Fruit fly (Drosophila melanogaster) whole organism, embryonic: ENCODE results near the gene CG14043.

ENCODE experiments used
- Awh ChIP-seq: fragments of 200-800 bp; sonication (Bioruptor generic); IDR thresholded peaks from 2 replicates; pipeline ENCODE4, ENCODE4 v1.3.6; 2022; ENCODE audit warnings: missing biosample characterization, missing genetic modification characterization
- BEAF-32 ChIP-seq: fragments of 200-800 bp; sonication (Bioruptor generic); optimal IDR thresholded peaks from 3 replicates; lab custom pipeline; 2017; ENCODE audit warnings: missing biosample characterization, missing genetic modification characterization, mild to moderate bottlenecking, moderate library complexity, missing genetic modification reagents
- Bgb ChIP-seq: fragments of 200-800 bp; sonication (Bioruptor generic); IDR thresholded peaks from 2 replicates; pipeline ENCODE4 v1.3.6; 2022; ENCODE audit warnings: missing biosample characterization, missing genetic modification characterization; ENCODE audit not compliant: partially characterized antibody
- CG10979 ChIP-seq: fragments of 200-800 bp; sonication (Bioruptor generic); optimal IDR thresholded peaks from 2 replicates; lab custom pipeline; 2018; ENCODE audit warnings: missing biosample characterization, mild to moderate bottlenecking, missing genetic modification characterization, moderate library complexity
- CG11695 ChIP-seq: fragments of 200-800 bp; sonication (Bioruptor generic); IDR thresholded peaks from 3 replicates; pipeline ENCODE4 v1.3.6; 2022; ENCODE audit warnings: missing biosample characterization, missing genetic modification characterization
- CG12104 ChIP-seq: fragments of 200-800 bp; sonication (Bioruptor generic); optimal IDR thresholded peaks from 3 replicates; lab custom pipeline; 2016; ENCODE audit warnings: missing biosample characterization, missing genetic modification characterization
- CG12391 ChIP-seq: fragments of 200-800 bp; sonication (Bioruptor generic); optimal IDR thresholded peaks from 3 replicates; lab custom pipeline; 2018; ENCODE audit warnings: missing biosample characterization, mild to moderate bottlenecking, missing genetic modification characterization, moderate library complexity
- CG16815 ChIP-seq: fragments of 200-800 bp; sonication (Bioruptor generic); optimal IDR thresholded peaks from 3 replicates; lab custom pipeline; 2017; ENCODE audit warnings: missing biosample characterization, mild to moderate bottlenecking, missing genetic modification characterization
- CG2712 ChIP-seq: fragments of 200-800 bp; optimal IDR thresholded peaks from 3 replicates; lab custom pipeline; 2019; ENCODE audit warnings: missing biosample characterization, mild to moderate bottlenecking, missing genetic modification characterization, moderate library complexity
- CG31388 ChIP-seq: fragments of 200-800 bp; sonication (Bioruptor generic); optimal IDR thresholded peaks from 2 replicates; lab custom pipeline; 2016; ENCODE audit warnings: missing biosample characterization, missing genetic modification characterization
- CG31441 ChIP-seq: fragments of 200-800 bp; sonication (Bioruptor generic); IDR thresholded peaks from 2 replicates; pipeline ENCODE4 v1.3.6; 2022; ENCODE audit warnings: missing biosample characterization, missing genetic modification characterization
- CG34224 ChIP-seq: fragments of 200-800 bp; sonication (Bioruptor generic); IDR thresholded peaks from 3 replicates; pipeline ENCODE4 v1.3.6; 2022; ENCODE audit warnings: missing biosample characterization, missing genetic modification characterization; ENCODE audit not compliant: partially characterized antibody
- CG4360 ChIP-seq: fragments of 200-800 bp; sonication (Bioruptor generic); IDR thresholded peaks from 2 replicates; pipeline ENCODE4 v1.3.6; 2022; ENCODE audit warnings: missing biosample characterization, missing genetic modification characterization
- CG4854 ChIP-seq: fragments of 200-800 bp; sonication (Bioruptor generic); optimal IDR thresholded peaks from 2 replicates; lab custom pipeline; 2016; ENCODE audit warnings: missing biosample characterization, missing genetic modification characterization, inconsistent platforms
- CG7372 ChIP-seq: fragments of 200-800 bp; sonication (Bioruptor generic); IDR thresholded peaks from 2 replicates; pipeline ENCODE4 v1.3.6; 2022; ENCODE audit warnings: missing biosample characterization, missing genetic modification characterization
- CG7556 ChIP-seq: fragments of 200-800 bp; sonication (Bioruptor generic); optimal IDR thresholded peaks from 2 replicates; lab custom pipeline; 2017; ENCODE audit warnings: missing biosample characterization, mild to moderate bottlenecking, missing genetic modification characterization
- CG7963 ChIP-seq: fragments of 200-800 bp; sonication (Bioruptor generic); IDR thresholded peaks from 3 replicates; pipeline ENCODE4 v1.3.6; 2022; ENCODE audit warnings: missing biosample characterization, missing genetic modification characterization; ENCODE audit not compliant: partially characterized antibody
- CG9609 ChIP-seq: fragments of 200-800 bp; sonication (Bioruptor generic); optimal IDR thresholded peaks from 3 replicates; lab custom pipeline; 2016; ENCODE audit warnings: missing biosample characterization, missing genetic modification characterization
- CG9876 ChIP-seq: fragments of 200-800 bp; sonication (Bioruptor generic); optimal IDR thresholded peaks from 2 replicates; lab custom pipeline; 2016; ENCODE audit warnings: missing biosample characterization, missing genetic modification characterization
- CrebB ChIP-seq: fragments of 200-800 bp; sonication (Bioruptor generic); optimal IDR thresholded peaks from 3 replicates; lab custom pipeline; 2018; ENCODE audit warnings: missing biosample characterization, mild to moderate bottlenecking, missing genetic modification characterization
- Elba2 ChIP-seq: fragments of 200-800 bp; sonication (Bioruptor generic); optimal IDR thresholded peaks from 3 replicates; lab custom pipeline; 2016; ENCODE audit warnings: missing biosample characterization, missing genetic modification characterization
- Kr ChIP-seq: fragments of 200-800 bp; sonication (Bioruptor generic); optimal IDR thresholded peaks from 2 replicates; lab custom pipeline; 2017; ENCODE audit warnings: missing biosample characterization, mild to moderate bottlenecking, missing genetic modification characterization
- Lim3 ChIP-seq: fragments of 200-800 bp; sonication (Bioruptor generic); IDR thresholded peaks from 2 replicates; pipeline ENCODE4 v1.3.6; 2022; ENCODE audit warnings: missing biosample characterization, missing genetic modification characterization
- Mes4 ChIP-seq: fragments of 200-800 bp; sonication (Bioruptor generic); optimal IDR thresholded peaks from 2 replicates; lab custom pipeline; 2016; ENCODE audit warnings: missing biosample characterization, missing genetic modification characterization
- NC2α ChIP-seq: fragments of 200-800 bp; sonication (Bioruptor generic); optimal IDR thresholded peaks from 2 replicates; lab custom pipeline; 2016; ENCODE audit warnings: missing biosample characterization, missing genetic modification characterization
- Pdp1 ChIP-seq, 2 experiments: fragments of 200-800 bp; sonication (Bioruptor generic); optimal IDR thresholded peaks; 3 replicates each; lab custom pipeline; 2016; ENCODE audit warnings: missing biosample characterization in 2 of 2, missing genetic modification characterization in 2 of 2, mild to moderate bottlenecking in 1 of 2, moderate library complexity in 1 of 2
- Scr ChIP-seq: fragments of 200-800 bp; sonication (Bioruptor generic); IDR thresholded peaks from 2 replicates; pipeline ENCODE4 v1.3.6; 2022; ENCODE audit warnings: missing biosample characterization, missing genetic modification characterization; ENCODE audit not compliant: partially characterized antibody
- Sry-δ ChIP-seq: fragments of 200-800 bp; sonication (Bioruptor generic); optimal IDR thresholded peaks from 2 replicates; lab custom pipeline; 2016; ENCODE audit warnings: missing biosample characterization, missing genetic modification characterization
- al ChIP-seq: fragments of 200-800 bp; sonication (Bioruptor generic); IDR thresholded peaks from 2 replicates; pipeline ENCODE4 v1.3.6; 2022; ENCODE audit warnings: missing biosample characterization, missing genetic modification characterization
- ara ChIP-seq: fragments of 200-800 bp; sonication (Bioruptor generic); IDR thresholded peaks from 2 replicates; pipeline ENCODE4 v1.3.6; 2022; ENCODE audit warnings: missing biosample characterization, missing genetic modification characterization
- az2 ChIP-seq: fragments of 200-800 bp; sonication (Bioruptor generic); optimal IDR thresholded peaks from 3 replicates; lab custom pipeline; 2016; ENCODE audit warnings: missing biosample characterization, missing genetic modification characterization
- bowl ChIP-seq: fragments of 200-800 bp; sonication (Bioruptor generic); IDR thresholded peaks from 2 replicates; pipeline ENCODE4 v1.3.6; 2022; ENCODE audit warnings: missing biosample characterization, missing genetic modification characterization
- exex ChIP-seq: fragments of 200-800 bp; sonication (Bioruptor generic); optimal IDR thresholded peaks from 4 replicates; lab custom pipeline; 2018; ENCODE audit warnings: missing biosample characterization, mild to moderate bottlenecking, missing genetic modification characterization, moderate library complexity
- grn ChIP-seq: fragments of 200-800 bp; sonication (Bioruptor generic); optimal IDR thresholded peaks from 3 replicates; lab custom pipeline; 2017; ENCODE audit warnings: missing biosample characterization, missing genetic modification characterization
- gt ChIP-seq: fragments of 200-800 bp; sonication (Bioruptor generic); IDR thresholded peaks from 2 replicates; pipeline ENCODE4 v1.3.6; 2022; ENCODE audit warnings: missing biosample characterization, missing genetic modification characterization
- her ChIP-seq: fragments of 200-800 bp; sonication (Bioruptor generic); optimal IDR thresholded peaks from 2 replicates; lab custom pipeline; 2016; ENCODE audit warnings: missing biosample characterization, missing genetic modification characterization
- jing ChIP-seq: fragments of 200-800 bp; sonication (Bioruptor generic); optimal IDR thresholded peaks from 2 replicates; lab custom pipeline; 2018; ENCODE audit warnings: missing biosample characterization, mild to moderate bottlenecking, missing genetic modification characterization
- oc ChIP-seq: fragments of 200-800 bp; sonication (Bioruptor generic); optimal IDR thresholded peaks from 2 replicates; lab custom pipeline; 2018; ENCODE audit warnings: missing biosample characterization, mild to moderate bottlenecking, missing genetic modification characterization, moderate library complexity
- odd ChIP-seq: fragments of 200-800 bp; sonication (Bioruptor generic); optimal IDR thresholded peaks from 2 replicates; lab custom pipeline; 2017; ENCODE audit warnings: missing biosample characterization, mild to moderate bottlenecking, missing genetic modification characterization
- onecut ChIP-seq: fragments of 200-800 bp; sonication (Bioruptor generic); IDR thresholded peaks from 2 replicates; pipeline ENCODE4 v1.3.6; 2022; ENCODE audit warnings: missing biosample characterization, missing genetic modification characterization
- peb ChIP-seq: fragments of 200-800 bp; sonication (Bioruptor generic); IDR thresholded peaks from 2 replicates; pipeline ENCODE4 v1.3.6; 2022; ENCODE audit warnings: missing biosample characterization, missing genetic modification characterization
- pita ChIP-seq: fragments of 200-800 bp; sonication (Bioruptor generic); optimal IDR thresholded peaks from 2 replicates; lab custom pipeline; 2017; ENCODE audit warnings: missing biosample characterization, mild to moderate bottlenecking, missing genetic modification characterization
- pzg ChIP-seq: fragments of 200-800 bp; sonication (Bioruptor generic); optimal IDR thresholded peaks from 3 replicates; lab custom pipeline; 2018; ENCODE audit warnings: missing biosample characterization, mild to moderate bottlenecking, missing genetic modification characterization, moderate library complexity
- run ChIP-seq: fragments of 200-800 bp; sonication (Bioruptor generic); optimal IDR thresholded peaks from 3 replicates; lab custom pipeline; 2018; ENCODE audit warnings: missing biosample characterization, mild to moderate bottlenecking, missing genetic modification characterization
- sc ChIP-seq, 3 experiments: fragments of >200 bp in 2 of 3; fragments of 200-800 bp in 1 of 3; sonication (Bioruptor generic) in 1 of 3; optimal IDR thresholded peaks; 2 replicates in 2 of 3; 3 replicates in 1 of 3; lab custom pipeline; 2017; ENCODE audit warnings: mild to moderate bottlenecking in 1 of 3, missing biosample characterization in 1 of 3, missing genetic modification characterization in 1 of 3, missing genetic modification reagents in 1 of 3
- sens ChIP-seq: fragments of 200-800 bp; sonication (Bioruptor generic); peaks from one replicate; lab custom pipeline; 2016; ENCODE audit warnings: missing biosample characterization, missing genetic modification characterization
- sim ChIP-seq: fragments of 200-800 bp; sonication (Bioruptor generic); IDR thresholded peaks from 2 replicates; pipeline ENCODE4 v1.3.6; 2022; ENCODE audit warnings: missing biosample characterization, missing genetic modification characterization
- usp ChIP-seq: fragments of >200 bp; optimal IDR thresholded peaks from 2 replicates; lab custom pipeline; 2017; ENCODE audit warnings: missing biosample characterization, missing genetic modification characterization
- zfh1 ChIP-seq: fragments of 200-800 bp; sonication (Bioruptor generic); IDR thresholded peaks from 3 replicates; pipeline ENCODE4 v1.3.6; 2022; ENCODE audit warnings: missing biosample characterization, missing genetic modification characterization
- zfh2 ChIP-seq: fragments of 200-800 bp; sonication (Bioruptor generic); optimal IDR thresholded peaks from 2 replicates; lab custom pipeline; 2016; ENCODE audit warnings: missing biosample characterization, missing genetic modification characterization

CG14043 gene

dm6 chr2L:5009306-5010030 lies 38.0 kb downstream of the CG14043 start, which contains the start of gene Rtnl1 (continued):
- TF ChIP-seq CG34224 (GFP tag; lab: Robert Waterston, UW): peak; percentile 90
- TF ChIP-seq Pdp1 (GFP tag; optimal IDR thresholded peaks at IDR 0.05; lab: Kevin White, UChicago): peak in 1 of 2 experiments; percentile 62
- TF ChIP-seq CG7963: peak; percentile 88; the same call in 2 of the 3 replicates
- peak; percentile 17 for TF ChIP-seq CrebB
- TF ChIP-seq CG31388 (GFP tag; lab: Kevin White, UChicago): no peak
- TF ChIP-seq sim: no peak
- peak; percentile 37; the same call in 1 of the 2 replicates for TF ChIP-seq al (GFP tag; lab: Robert Waterston, UW)
- no peak for TF ChIP-seq CG16815 (GFP tag; lab: Kevin White, UChicago)
- TF ChIP-seq sc (optimal IDR thresholded peaks at IDR 0.05; lab: Kevin White, UChicago): no peak
- no peak for TF ChIP-seq sc (GFP tag; optimal IDR thresholded peaks at IDR 0.05; lab: Kevin White, UChicago)
- peak; percentile 17 for TF ChIP-seq CG10979 (tag; lab: Kevin White, UChicago)
- TF ChIP-seq CG12104 (GFP tag; lab: Kevin White, UChicago): no peak
- TF ChIP-seq BEAF-32 (GFP tag; lab: Kevin White, UChicago): peak; percentile 98
- TF ChIP-seq CG4360 (GFP tag; lab: Robert Waterston, UW): no peak
- TF ChIP-seq CG2712 (tag; lab: Kevin White, UChicago): peak; percentile 60
- TF ChIP-seq Bgb: peak; percentile 95
- no peak for TF ChIP-seq NC2α
- no peak for TF ChIP-seq CG11695 (GFP tag; lab: Robert Waterston, UW)
- TF ChIP-seq Elba2 (GFP tag; lab: Kevin White, UChicago): peak; percentile 96
- no peak for TF ChIP-seq oc (tag; lab: Kevin White, UChicago)
- no peak for TF ChIP-seq CG7372 (GFP tag; lab: Robert Waterston, UW)
- TF ChIP-seq az2 (GFP tag; lab: Kevin White, UChicago): peak; percentile 3
- TF ChIP-seq exex: no peak
- TF ChIP-seq pzg (GFP tag; lab: Kevin White, UChicago): peak; percentile 99
- no peak for TF ChIP-seq Mes4 (GFP tag; lab: Kevin White, UChicago)
- TF ChIP-seq pita (GFP tag; lab: Kevin White, UChicago): peak; percentile 93
- TF ChIP-seq CG9876 (GFP tag; lab: Kevin White, UChicago): peak; percentile 59
- TF ChIP-seq Kr (GFP tag; lab: Kevin White, UChicago): no peak
- TF ChIP-seq odd (GFP tag; lab: Kevin White, UChicago): no peak
- TF ChIP-seq grn (GFP tag; lab: Kevin White, UChicago): no peak
- TF ChIP-seq Awh (GFP tag; lab: Robert Waterston, UW): no peak
- no peak for TF ChIP-seq peb
- TF ChIP-seq her (GFP tag; lab: Kevin White, UChicago): peak; percentile 32
- no peak for TF ChIP-seq ara (GFP tag; lab: Robert Waterston, UW)
- no peak for TF ChIP-seq jing
- TF ChIP-seq CG4854: peak; percentile 2
- TF ChIP-seq run (tag; lab: Kevin White, UChicago): no peak
- no peak for TF ChIP-seq zfh1 (GFP tag; lab: Robert Waterston, UW)
- peak; percentile 92 for TF ChIP-seq Scr (GFP tag; lab: Robert Waterston, UW)
- TF ChIP-seq Sry-δ (GFP tag; lab: Kevin White, UChicago): peak; percentile 100
- TF ChIP-seq sens (GFP tag; lab: Kevin White, UChicago): peak; percentile 85
- no peak for TF ChIP-seq bowl
- TF ChIP-seq Lim3 (GFP tag; lab: Robert Waterston, UW): no peak
- TF ChIP-seq CG7556 (GFP tag; lab: Kevin White, UChicago): peak; percentile 8
- peak; percentile 40 for TF ChIP-seq CG9609 (GFP tag; lab: Kevin White, UChicago)
- TF ChIP-seq onecut (GFP tag; lab: Robert Waterston, UW): 0 out of 2 replicates have a peak, but pooled peaks have one; percentile 4
- no peak for TF ChIP-seq CG31441
- TF ChIP-seq gt: no peak
- TF ChIP-seq usp (GFP tag; lab: Kevin White, UChicago): no peak
- peak; percentile 16 for TF ChIP-seq zfh2
- TF ChIP-seq CG12391 (tag; lab: Kevin White, UChicago): peak; percentile 51
